Fruit fly (Drosophila melanogaster) whole organism, embryonic: ENCODE results near the gene CG8006.
A peak's percentile ranks its signal among the peaks of the same experiment; 100 is the strongest.

ENCODE experiments used
- CG11560 ChIP-seq: fragments of 200-800 bp; sonication (Bioruptor generic); IDR thresholded peaks from 3 replicates; pipeline ENCODE4 v1.3.6; 2022; ENCODE audit warnings: missing biosample characterization, missing genetic modification characterization
- CG12659 ChIP-seq: fragments of 200-800 bp; sonication (Bioruptor generic); optimal IDR thresholded peaks from 3 replicates; lab custom pipeline; 2017; ENCODE audit warnings: mild to moderate bottlenecking, missing biosample characterization, missing genetic modification reagents, missing genetic modification characterization
- CG13296 ChIP-seq: fragments of 200-800 bp; sonication (Bioruptor generic); optimal IDR thresholded peaks from 3 replicates; lab custom pipeline; 2018; ENCODE audit warnings: missing biosample characterization, mild to moderate bottlenecking, missing genetic modification characterization
- CG15073 ChIP-seq: fragments of 200-800 bp; sonication (Bioruptor generic); optimal IDR thresholded peaks from 2 replicates; lab custom pipeline; 2016; ENCODE audit warnings: missing biosample characterization, missing genetic modification characterization
- CG15479 ChIP-seq: fragments of 200-800 bp; sonication (Bioruptor generic); optimal IDR thresholded peaks from 3 replicates; lab custom pipeline; 2019; ENCODE audit warnings: missing biosample characterization, mild to moderate bottlenecking, missing genetic modification characterization, moderate library complexity
- CG15514 ChIP-seq: fragments of 200-800 bp; sonication (Bioruptor generic); optimal IDR thresholded peaks from 3 replicates; lab custom pipeline; 2017; ENCODE audit warnings: missing biosample characterization, missing genetic modification characterization, mild to moderate bottlenecking, moderate library complexity, missing genetic modification reagents
- CG18476 ChIP-seq: fragments of 200-800 bp; sonication (Bioruptor generic); optimal IDR thresholded peaks from 2 replicates; lab custom pipeline; 2016; ENCODE audit warnings: missing biosample characterization, mild to moderate bottlenecking, missing genetic modification characterization
- CG18764 ChIP-seq: fragments of 200-800 bp; sonication (Bioruptor generic); optimal IDR thresholded peaks from 3 replicates; lab custom pipeline; 2016; ENCODE audit warnings: missing biosample characterization, missing genetic modification characterization
- CG2889 ChIP-seq: fragments of 200-800 bp; sonication (Bioruptor generic); IDR thresholded peaks from 3 replicates; pipeline ENCODE4 v1.3.6; 2022; ENCODE audit warnings: missing biosample characterization, missing genetic modification characterization
- CG32772 ChIP-seq: fragments of 200-800 bp; sonication (Bioruptor generic); IDR thresholded peaks from 2 replicates; pipeline ENCODE4 v1.3.6; 2022; ENCODE audit warnings: missing biosample characterization, missing genetic modification characterization
- CG33213 ChIP-seq: fragments of 200-800 bp; sonication (Bioruptor generic); optimal IDR thresholded peaks from 3 replicates; lab custom pipeline; 2016; ENCODE audit warnings: missing biosample characterization, missing genetic modification characterization
- CG4360 ChIP-seq: fragments of 200-800 bp; sonication (Bioruptor generic); IDR thresholded peaks from 2 replicates; pipeline ENCODE4 v1.3.6; 2022; ENCODE audit warnings: missing biosample characterization, missing genetic modification characterization
- CG4424 ChIP-seq: fragments of 200-800 bp; sonication (Bioruptor generic); optimal IDR thresholded peaks from 3 replicates; lab custom pipeline; 2016; ENCODE audit warnings: missing biosample characterization, missing genetic modification characterization
- CG5180 ChIP-seq: fragments of 200-800 bp; sonication (Bioruptor generic); optimal IDR thresholded peaks from 3 replicates; lab custom pipeline; 2017; ENCODE audit warnings: missing biosample characterization, missing genetic modification characterization, mild to moderate bottlenecking, moderate library complexity, missing genetic modification reagents
- CG6683 ChIP-seq: fragments of 200-800 bp; sonication (Bioruptor generic); optimal IDR thresholded peaks from 2 replicates; lab custom pipeline; 2017; ENCODE audit warnings: missing biosample characterization, mild to moderate bottlenecking, missing genetic modification characterization, missing genetic modification reagents
- CoRest ChIP-seq: fragments of 200-800 bp; sonication (Bioruptor generic); optimal IDR thresholded peaks from 3 replicates; lab custom pipeline; 2018; ENCODE audit warnings: missing biosample characterization, mild to moderate bottlenecking, missing genetic modification characterization, moderate library complexity
- Dll ChIP-seq: fragments of 200-800 bp; sonication (Bioruptor generic); IDR thresholded peaks from 4 replicates; pipeline ENCODE4 v1.3.6; 2022; ENCODE audit warnings: missing biosample characterization, missing genetic modification characterization; ENCODE audit not compliant: partially characterized antibody
- Doc2 ChIP-seq: fragments of 200-800 bp; sonication (Bioruptor generic); IDR thresholded peaks from 2 replicates; pipeline ENCODE4 v1.3.6; 2022; ENCODE audit warnings: missing biosample characterization, missing genetic modification characterization
- Ets65A ChIP-seq: fragments of 200-800 bp; sonication (Bioruptor generic); peaks from one replicate; lab custom pipeline; 2016; ENCODE audit warnings: missing biosample characterization, missing genetic modification characterization
- HmgD ChIP-seq: fragments of 200-800 bp; sonication (Bioruptor generic); optimal IDR thresholded peaks from 3 replicates; lab custom pipeline; 2016; ENCODE audit warnings: missing biosample characterization, missing genetic modification characterization
- Med ChIP-seq: fragments of 200-800 bp; sonication (Bioruptor generic); peaks from one replicate; lab custom pipeline; 2016; ENCODE audit warnings: missing biosample characterization, missing genetic modification characterization, mild to moderate bottlenecking, inconsistent platforms, moderate library complexity
- Myb ChIP-seq: fragments of 200-800 bp; sonication (Bioruptor generic); optimal IDR thresholded peaks from 2 replicates; lab custom pipeline; 2016; ENCODE audit warnings: missing biosample characterization, missing genetic modification characterization
- Nf-YB ChIP-seq: fragments of 200-800 bp; sonication (Bioruptor generic); optimal IDR thresholded peaks from 3 replicates; lab custom pipeline; 2019; ENCODE audit warnings: missing biosample characterization, mild to moderate bottlenecking, missing genetic modification characterization, moderate library complexity
- NfI ChIP-seq: fragments of 200-800 bp; sonication (Bioruptor generic); optimal IDR thresholded peaks from 3 replicates; lab custom pipeline; 2018; ENCODE audit warnings: missing biosample characterization, mild to moderate bottlenecking, missing genetic modification characterization, moderate library complexity
- Oaz ChIP-seq: fragments of 200-800 bp; sonication (Bioruptor generic); IDR thresholded peaks from 2 replicates; pipeline ENCODE4 v1.3.6; 2022; ENCODE audit warnings: missing biosample characterization, missing genetic modification characterization
- Rfx ChIP-seq: fragments of 200-800 bp; sonication (Bioruptor generic); IDR thresholded peaks from 2 replicates; pipeline ENCODE4 v1.3.6; 2022; ENCODE audit warnings: missing biosample characterization, missing genetic modification characterization
- bcd ChIP-seq: fragments of 200-800 bp; sonication (Bioruptor generic); optimal IDR thresholded peaks from 2 replicates; lab custom pipeline; 2017; ENCODE audit warnings: missing biosample characterization, mild to moderate bottlenecking, missing genetic modification characterization
- bowl ChIP-seq: fragments of 200-800 bp; sonication (Bioruptor generic); IDR thresholded peaks from 2 replicates; pipeline ENCODE4 v1.3.6; 2022; ENCODE audit warnings: missing biosample characterization, missing genetic modification characterization
- cad ChIP-seq: fragments of >200 bp; optimal IDR thresholded peaks from 2 replicates; lab custom pipeline; 2017; ENCODE audit warnings: missing biosample characterization, missing genetic modification characterization
- crp ChIP-seq, 2 experiments: fragments of 200-800 bp; sonication (Bioruptor generic); optimal IDR thresholded peaks; 2 replicates in 1 of 2; 3 replicates in 1 of 2; lab custom pipeline; 2017; ENCODE audit warnings: missing biosample characterization in 2 of 2, missing genetic modification characterization in 2 of 2, mild to moderate bottlenecking in 1 of 2, moderate library complexity in 1 of 2
- cwo ChIP-seq: fragments of 200-800 bp; sonication (Bioruptor generic); optimal IDR thresholded peaks from 3 replicates; lab custom pipeline; 2017; ENCODE audit warnings: missing biosample characterization, missing genetic modification characterization, mild to moderate bottlenecking, moderate library complexity, missing genetic modification reagents
- dm ChIP-seq: fragments of 200-800 bp; sonication (Bioruptor generic); optimal IDR thresholded peaks from 3 replicates; lab custom pipeline; 2016; ENCODE audit warnings: missing biosample characterization, missing genetic modification characterization
- fru ChIP-seq: fragments of >200 bp; optimal IDR thresholded peaks from 2 replicates; lab custom pipeline; 2017
- ftz-f1 ChIP-seq: fragments of 200-800 bp; sonication (Bioruptor generic); optimal IDR thresholded peaks from 2 replicates; lab custom pipeline; 2016; ENCODE audit warnings: missing biosample characterization, missing genetic modification characterization
- gce ChIP-seq: fragments of 200-800 bp; sonication (Bioruptor generic); IDR thresholded peaks from 3 replicates; pipeline ENCODE4 v1.3.6; 2022; ENCODE audit warnings: missing biosample characterization, missing genetic modification characterization
- grau ChIP-seq: fragments of 200-800 bp; optimal IDR thresholded peaks from 3 replicates; lab custom pipeline; 2019; ENCODE audit warnings: missing biosample characterization, mild to moderate bottlenecking, missing genetic modification characterization, moderate library complexity
- ken ChIP-seq: fragments of 200-800 bp; sonication (Bioruptor generic); IDR thresholded peaks from 3 replicates; pipeline ENCODE4 v1.3.6; 2022; ENCODE audit warnings: missing biosample characterization, missing genetic modification characterization
- lov ChIP-seq, 2 experiments: fragments of 200-800 bp in 1 of 2; fragments of >200 bp in 1 of 2; sonication (Bioruptor generic) in 1 of 2; IDR thresholded peaks in 1 of 2; optimal IDR thresholded peaks in 1 of 2; 2 replicates in 1 of 2; 3 replicates in 1 of 2; pipeline versions ENCODE4 v1.3.6 to Lab custom; 2017 to 2022; ENCODE audit warnings: missing biosample characterization in 1 of 2, missing genetic modification characterization in 1 of 2
- nerfin-2 ChIP-seq: fragments of 200-800 bp; sonication (Bioruptor generic); IDR thresholded peaks from 2 replicates; pipeline ENCODE4 v1.3.6; 2022; ENCODE audit warnings: missing biosample characterization, missing genetic modification characterization; ENCODE audit not compliant: partially characterized antibody
- scrt ChIP-seq: fragments of 200-800 bp; sonication (Bioruptor generic); optimal IDR thresholded peaks from 2 replicates; lab custom pipeline; 2018; ENCODE audit warnings: missing biosample characterization, mild to moderate bottlenecking, missing genetic modification characterization, moderate library complexity
- sna ChIP-seq: fragments of 200-800 bp; sonication (Bioruptor generic); IDR thresholded peaks from 2 replicates; pipeline ENCODE4 v1.3.6; 2022; ENCODE audit warnings: missing biosample characterization, missing genetic modification characterization; ENCODE audit not compliant: partially characterized antibody
- tin ChIP-seq: fragments of 200-800 bp; sonication (Bioruptor generic); optimal IDR thresholded peaks from 3 replicates; lab custom pipeline; 2016; ENCODE audit warnings: missing biosample characterization, missing genetic modification characterization
- tll ChIP-seq, 2 experiments: fragments of 200-800 bp in 1 of 2; fragments of >200 bp in 1 of 2; sonication (Bioruptor generic) in 1 of 2; optimal IDR thresholded peaks; 2 replicates each; lab custom pipeline; 2017 to 2019; ENCODE audit warnings: missing biosample characterization in 2 of 2, missing genetic modification characterization in 2 of 2, mild to moderate bottlenecking in 1 of 2, moderate library complexity in 1 of 2
- tna ChIP-seq: fragments of 200-800 bp; sonication (Bioruptor generic); IDR thresholded peaks from 2 replicates; pipeline ENCODE4 v1.3.6; 2022; ENCODE audit warnings: missing biosample characterization, missing genetic modification characterization; ENCODE audit not compliant: partially characterized antibody
- twi ChIP-seq: fragments of 200-800 bp; optimal IDR thresholded peaks from 2 replicates; lab custom pipeline; 2019; ENCODE audit warnings: missing biosample characterization, mild to moderate bottlenecking, missing genetic modification characterization, moderate library complexity
- vnd ChIP-seq: fragments of 200-800 bp; sonication (Bioruptor generic); IDR thresholded peaks from 3 replicates; pipeline ENCODE4 v1.3.6; 2022; ENCODE audit warnings: missing biosample characterization, missing genetic modification characterization; ENCODE audit not compliant: partially characterized antibody
- wek ChIP-seq: fragments of 200-800 bp; sonication (Bioruptor generic); optimal IDR thresholded peaks from 3 replicates; lab custom pipeline; 2018; ENCODE audit warnings: missing biosample characterization, mild to moderate bottlenecking, missing genetic modification characterization, moderate library complexity
- zen ChIP-seq: fragments of 200-800 bp; sonication (Bioruptor generic); optimal IDR thresholded peaks from 3 replicates; lab custom pipeline; 2018; ENCODE audit warnings: missing biosample characterization, mild to moderate bottlenecking, missing genetic modification characterization, moderate library complexity

Gene CG8006

dm6 chr3L:8187397-8187811 lies 24.3 kb upstream of the CG8006 start (continued):
- TF ChIP-seq Med (peak; percentile 79), CG4424 (no peak), grau (tag; lab: Kevin White, UChicago) (peak; percentile 87)

- no peak for TF ChIP-seq bcd (GFP tag; lab: Kevin White, UChicago)
- TF ChIP-seq CG18476 = no peak
- no peak for TF ChIP-seq CG15073
- TF ChIP-seq sna (GFP tag; lab: Robert Waterston, UW) = no peak
- TF ChIP-seq HmgD = no peak
- no peak for TF ChIP-seq NfI
- TF ChIP-seq zen (tag; lab: Kevin White, UChicago) = peak; percentile 41
- no peak for TF ChIP-seq Myb
- TF ChIP-seq CG4360 (GFP tag; lab: Robert Waterston, UW) = 0 out of 2 replicates have a peak, but pooled peaks have one; percentile 13
- TF ChIP-seq Nf-YB (GFP tag; lab: Kevin White, UChicago) = no peak
- no peak for TF ChIP-seq tin (GFP tag; lab: Kevin White, UChicago)
- peak; percentile 96 for TF ChIP-seq CG15479
- TF ChIP-seq CoRest (tag; lab: Kevin White, UChicago) = no peak
- no peak for TF ChIP-seq Doc2 (GFP tag; lab: Robert Waterston, UW)
- TF ChIP-seq gce (GFP tag; lab: Robert Waterston, UW) = no peak
- TF ChIP-seq CG11560 = no peak
- no peak for TF ChIP-seq dm (GFP tag; lab: Kevin White, UChicago)
- TF ChIP-seq twi (tag; lab: Kevin White, UChicago) = no peak
- peak; percentile 76 for TF ChIP-seq cad (GFP tag; lab: Kevin White, UChicago)
- TF ChIP-seq CG18764 (GFP tag; lab: Kevin White, UChicago) = no peak
- TF ChIP-seq Ets65A (GFP tag; lab: Kevin White, UChicago) = peak; percentile 72
- no peak for TF ChIP-seq bowl (GFP tag; lab: Robert Waterston, UW)
- no peak for TF ChIP-seq CG2889 (GFP tag; lab: Robert Waterston, UW)
- TF ChIP-seq tll (GFP tag; optimal IDR thresholded peaks at IDR 0.05; lab: Kevin White, UChicago) = peak in 1 of 2 experiments; percentile 98
- TF ChIP-seq CG33213 (GFP tag; lab: Kevin White, UChicago) = no peak
- TF ChIP-seq CG6683 (GFP tag; lab: Kevin White, UChicago) = no peak
- no peak for TF ChIP-seq cwo (GFP tag; lab: Kevin White, UChicago)
- no peak for TF ChIP-seq CG32772 (GFP tag; lab: Robert Waterston, UW)
- no peak for TF ChIP-seq tna (GFP tag; lab: Robert Waterston, UW)
- TF ChIP-seq lov (optimal IDR thresholded peaks at IDR 0.05; lab: Kevin White, UChicago) = no peak
- no peak for TF ChIP-seq lov (GFP tag; IDR thresholded peaks at IDR 0.05; lab: Robert Waterston, UW)
Measured at dm6 chr3L:8189234-8189633, 22.5 kb upstream of the CG8006 start.

dm6 chr3L:8191042-8191613 lies 20.6 kb upstream of the CG8006 start, which contains the start of gene MED24:
TSS of gene MED24 (plus strand) at chr3L:8191270.
- TF ChIP-seq ftz-f1 (GFP tag; lab: Kevin White, UChicago) (no peak), nerfin-2 (GFP tag; lab: Robert Waterston, UW) (no peak), vnd (no peak), ken (GFP tag; lab: Robert Waterston, UW) (no peak), CG15479 (no peak), CG13296 (GFP tag; lab: Kevin White, UChicago) (no peak), crp (GFP tag; optimal IDR thresholded peaks at IDR 0.05; lab: Kevin White, UChicago) (no peak), Dll (no peak), CG5180 (GFP tag; lab: Kevin White, UChicago) (no peak), Oaz (GFP tag; lab: Robert Waterston, UW) (no peak), CG15514 (peak; percentile 54), zen (tag; lab: Kevin White, UChicago) (peak; percentile 28), CG12659 (GFP tag; lab: Kevin White, UChicago) (peak; percentile 46), Rfx (GFP tag; lab: Robert Waterston, UW) (no peak), CG6683 (GFP tag; lab: Kevin White, UChicago) (no peak), scrt (GFP tag; lab: Kevin White, UChicago) (no peak), fru (lab: Kevin White, UChicago) (no peak), wek (GFP tag; lab: Kevin White, UChicago) (no peak)
